Worm (Caenorhabditis elegans) whole organism, L2 larva: ENCODE results near the gene str-83.

Source experiments
- C34F6.9 ChIP-seq: fragments of 150-350 bp; optimal IDR thresholded peaks from 2 replicates; lab custom pipeline; 2014; ENCODE audit warnings: missing biosample characterization, missing genetic modification characterization
- F13H6.1 ChIP-seq: sonication (generic microtip); optimal IDR thresholded peaks from 2 replicates; lab custom pipeline; 2016; ENCODE audit warnings: missing genetic modification characterization, missing compliant biosample characterization
- R02D3.7 ChIP-seq: fragments of 150-350 bp; optimal IDR thresholded peaks from 2 replicates; lab custom pipeline; 2014; ENCODE audit warnings: missing biosample characterization, missing genetic modification characterization
- Y55F3AM.14 ChIP-seq: fragments of 200-800 bp; sonication (Bioruptor generic); optimal IDR thresholded peaks from 2 replicates; lab custom pipeline; 2018; ENCODE audit warnings: mild to moderate bottlenecking, missing genetic modification characterization, missing compliant biosample characterization
- alr-1 ChIP-seq: fragments of 150-350 bp; optimal IDR thresholded peaks from 2 replicates; lab custom pipeline; 2014; ENCODE audit warnings: missing biosample characterization, missing genetic modification characterization
- ama-1 ChIP-seq: fragments of 150-350 bp; optimal IDR thresholded peaks from 2 replicates; lab custom pipeline; 2018; ENCODE audit warnings: inconsistent platforms
- blmp-1 ChIP-seq: sonication (generic microtip); optimal IDR thresholded peaks from 2 replicates; lab custom pipeline; 2017; ENCODE audit warnings: missing genetic modification characterization, mild to moderate bottlenecking, missing compliant biosample characterization, antibody characterized with exemption, moderate library complexity; ENCODE audit not compliant: insufficient read depth
- ceh-82 ChIP-seq: fragments of 150-350 bp; optimal IDR thresholded peaks from 2 replicates; lab custom pipeline; 2014; ENCODE audit warnings: missing biosample characterization, missing genetic modification characterization
- crh-2 ChIP-seq: sonication (generic microtip); optimal IDR thresholded peaks from 2 replicates; lab custom pipeline; 2017; ENCODE audit warnings: missing biosample characterization, missing genetic modification characterization
- dmd-4 ChIP-seq: sonication (generic microtip); optimal IDR thresholded peaks from 2 replicates; lab custom pipeline; 2017; ENCODE audit warnings: missing biosample characterization, missing genetic modification characterization
- elt-1 ChIP-seq: fragments of 150-350 bp; optimal IDR thresholded peaks from 2 replicates; lab custom pipeline; 2014; ENCODE audit warnings: missing biosample characterization, missing genetic modification characterization
- elt-3 ChIP-seq: sonication (generic microtip); optimal IDR thresholded peaks from 2 replicates; lab custom pipeline; 2017; ENCODE audit warnings: missing biosample characterization, missing genetic modification characterization
- fos-1 ChIP-seq: fragments of 150-350 bp; optimal IDR thresholded peaks from 2 replicates; lab custom pipeline; 2014; ENCODE audit warnings: missing biosample characterization, missing genetic modification characterization
- gmeb-1 ChIP-seq: fragments of 150-350 bp; optimal IDR thresholded peaks from 2 replicates; lab custom pipeline; 2014; ENCODE audit warnings: missing biosample characterization, missing genetic modification characterization
- lin-11 ChIP-seq: fragments of 150-350 bp; sonication (generic microtip); optimal IDR thresholded peaks from 2 replicates; lab custom pipeline; 2014; ENCODE audit warnings: missing biosample characterization, missing genetic modification characterization, inconsistent platforms, mixed read lengths
- lin-13 ChIP-seq: fragments of 150-350 bp; optimal IDR thresholded peaks from 2 replicates; lab custom pipeline; 2014; ENCODE audit warnings: missing biosample characterization, missing genetic modification reagents, missing genetic modification characterization
- mab-5 ChIP-seq: fragments of 150-350 bp; optimal IDR thresholded peaks from 2 replicates; lab custom pipeline; 2014; ENCODE audit warnings: missing biosample characterization, missing genetic modification characterization
- mbf-1 ChIP-seq: sonication (generic microtip); optimal IDR thresholded peaks from 2 replicates; lab custom pipeline; 2017; ENCODE audit warnings: missing biosample characterization, missing genetic modification characterization
- mdl-1 ChIP-seq, 2 experiments: fragments of 150-350 bp in 1 of 2; sonication (generic microtip) in 1 of 2; optimal IDR thresholded peaks; 2 replicates each; lab custom pipeline; 2017; ENCODE audit warnings: missing biosample characterization in 2 of 2, missing genetic modification characterization in 2 of 2
- nhr-10 ChIP-seq: sonication (generic microtip); optimal IDR thresholded peaks from 2 replicates; lab custom pipeline; 2017; ENCODE audit warnings: missing biosample characterization, missing genetic modification characterization
- nhr-12 ChIP-seq: fragments of 150-350 bp; optimal IDR thresholded peaks from 2 replicates; lab custom pipeline; 2014; ENCODE audit warnings: missing biosample characterization, missing genetic modification characterization
- nhr-21 ChIP-seq: fragments of 150-350 bp; optimal IDR thresholded peaks from 2 replicates; lab custom pipeline; 2014; ENCODE audit warnings: missing biosample characterization, missing genetic modification characterization
- nhr-23 ChIP-seq: fragments of 150-350 bp; optimal IDR thresholded peaks from 2 replicates; lab custom pipeline; 2014; ENCODE audit warnings: missing biosample characterization, missing genetic modification reagents, missing genetic modification characterization
- nhr-237 ChIP-seq: fragments of 150-350 bp; optimal IDR thresholded peaks from 2 replicates; lab custom pipeline; 2014; ENCODE audit warnings: missing biosample characterization, missing genetic modification characterization
- nhr-25 ChIP-seq: fragments of 150-350 bp; sonication (generic microtip); optimal IDR thresholded peaks from 3 replicates; lab custom pipeline; 2014; ENCODE audit warnings: missing biosample characterization, missing genetic modification characterization
- nhr-6 ChIP-seq: fragments of 150-350 bp; optimal IDR thresholded peaks from 2 replicates; lab custom pipeline; 2014; ENCODE audit warnings: missing biosample characterization, missing genetic modification characterization
- nhr-77 ChIP-seq: fragments of 150-350 bp; optimal IDR thresholded peaks from 2 replicates; lab custom pipeline; 2014; ENCODE audit warnings: missing biosample characterization, missing genetic modification characterization
- peb-1 ChIP-seq: fragments of 150-350 bp; optimal IDR thresholded peaks from 2 replicates; lab custom pipeline; 2014; ENCODE audit warnings: missing biosample characterization, missing genetic modification characterization
- sem-4 ChIP-seq: fragments of 150-350 bp; optimal IDR thresholded peaks from 2 replicates; lab custom pipeline; 2014; ENCODE audit warnings: missing biosample characterization, missing genetic modification reagents, missing genetic modification characterization
- skn-1 ChIP-seq: sonication (generic microtip); optimal IDR thresholded peaks from 2 replicates; lab custom pipeline; 2017; ENCODE audit warnings: missing biosample characterization, missing genetic modification characterization
- sma-3 ChIP-seq: sonication (generic microtip); optimal IDR thresholded peaks from 2 replicates; lab custom pipeline; 2016; ENCODE audit warnings: missing genetic modification reagents, missing genetic modification characterization, missing compliant biosample characterization
- sma-9 ChIP-seq, 2 experiments: fragments of 150-350 bp in 1 of 2; sonication (generic microtip) in 1 of 2; optimal IDR thresholded peaks; 2 replicates each; lab custom pipeline; 2014 to 2016; ENCODE audit warnings: missing genetic modification characterization in 2 of 2, mild to moderate bottlenecking in 1 of 2, missing biosample characterization in 1 of 2, missing compliant biosample characterization in 1 of 2, missing genetic modification reagents in 1 of 2, moderate library complexity in 1 of 2
- snpc-4 ChIP-seq: fragments of 150-350 bp; optimal IDR thresholded peaks from 2 replicates; lab custom pipeline; 2014; ENCODE audit warnings: missing biosample characterization, missing genetic modification characterization
- zag-1 ChIP-seq: fragments of 150-350 bp; optimal IDR thresholded peaks from 2 replicates; lab custom pipeline; 2014; ENCODE audit warnings: missing biosample characterization, missing genetic modification characterization

str-83 gene

DNA sequence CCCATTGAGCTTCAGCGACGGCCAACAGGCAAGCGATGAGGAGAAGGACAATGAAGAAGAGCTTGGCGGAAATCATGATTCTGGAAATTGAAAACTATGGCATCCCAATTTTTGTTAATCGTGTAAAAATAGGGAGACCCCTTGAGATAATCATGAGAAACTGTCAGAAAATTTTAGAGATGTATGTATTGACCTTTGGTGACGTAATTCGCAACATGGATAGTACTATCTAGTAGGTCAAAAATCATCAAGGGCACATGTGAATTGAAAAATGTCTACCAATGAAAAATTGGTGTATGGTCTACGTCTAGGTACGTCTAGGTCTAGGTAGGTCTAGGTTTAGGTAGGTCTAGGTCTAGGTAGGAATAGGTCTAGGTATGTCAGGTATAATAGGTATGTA is 2.0 kb downstream of the str-83 start, which contains the start of gene nlp-34:
Gene nlp-34 (minus strand): TSS at position 82 of the 400 bp plus-strand sequence.
- TF ChIP-seq nhr-237 (no peak), elt-1 (tag; lab: Kevin White, UChicago) (no peak), R02D3.7 (tag; lab: Kevin White, UChicago) (no peak), blmp-1 (no peak), C34F6.9 (tag; lab: Kevin White, UChicago) (no peak), mbf-1 (no peak), ceh-82 (no peak), snpc-4 (no peak), ama-1 (no peak), skn-1 (tag; lab: Kevin White, UChicago) (no peak), nhr-10 (tag; lab: Kevin White, UChicago) (no peak), F13H6.1 (no peak), mab-5 (tag; lab: Kevin White, UChicago) (no peak), sem-4 (tag; lab: Kevin White, UChicago) (no peak)

ce11 chrV:3979819-3980218 is 2.8 kb downstream of the str-83 start, which contains the start of gene nlp-31:
Gene nlp-31 (plus strand): TSS chrV:3980055.
- TF ChIP-seq lin-11 (tag; lab: Kevin White, UChicago) (no peak), peb-1 (tag; lab: Kevin White, UChicago) (no peak), skn-1 (tag; lab: Kevin White, UChicago) (no peak), mab-5 (tag; lab: Kevin White, UChicago) (no peak), sma-9 (GFP tag; optimal IDR thresholded peaks at IDR 0.05; lab: Kevin White, UChicago) (peak; percentile 69), sma-9 (tag; optimal IDR thresholded peaks at IDR 0.05; lab: Kevin White, UChicago) (no peak), fos-1 (tag; lab: Kevin White, UChicago) (peak; percentile 34), ceh-82 (no peak), nhr-21 (tag; lab: Kevin White, UChicago) (peak; percentile 73), crh-2 (tag; lab: Kevin White, UChicago) (peak; percentile 5), nhr-25 (peak; percentile 77), F13H6.1 (peak; percentile 10), sma-3 (GFP tag; lab: Kevin White, UChicago) (peak; percentile 90), nhr-23 (tag; lab: Kevin White, UChicago) (no peak), mdl-1 (tag; optimal IDR thresholded peaks at IDR 0.05; lab: Kevin White, UChicago) (peak in 1 of 2 experiments; percentile 23), Y55F3AM.14 (no peak), nhr-6 (tag; lab: Kevin White, UChicago) (no peak), lin-13 (no peak), blmp-1 (peak; percentile 57), ama-1 (no peak)

DNA sequence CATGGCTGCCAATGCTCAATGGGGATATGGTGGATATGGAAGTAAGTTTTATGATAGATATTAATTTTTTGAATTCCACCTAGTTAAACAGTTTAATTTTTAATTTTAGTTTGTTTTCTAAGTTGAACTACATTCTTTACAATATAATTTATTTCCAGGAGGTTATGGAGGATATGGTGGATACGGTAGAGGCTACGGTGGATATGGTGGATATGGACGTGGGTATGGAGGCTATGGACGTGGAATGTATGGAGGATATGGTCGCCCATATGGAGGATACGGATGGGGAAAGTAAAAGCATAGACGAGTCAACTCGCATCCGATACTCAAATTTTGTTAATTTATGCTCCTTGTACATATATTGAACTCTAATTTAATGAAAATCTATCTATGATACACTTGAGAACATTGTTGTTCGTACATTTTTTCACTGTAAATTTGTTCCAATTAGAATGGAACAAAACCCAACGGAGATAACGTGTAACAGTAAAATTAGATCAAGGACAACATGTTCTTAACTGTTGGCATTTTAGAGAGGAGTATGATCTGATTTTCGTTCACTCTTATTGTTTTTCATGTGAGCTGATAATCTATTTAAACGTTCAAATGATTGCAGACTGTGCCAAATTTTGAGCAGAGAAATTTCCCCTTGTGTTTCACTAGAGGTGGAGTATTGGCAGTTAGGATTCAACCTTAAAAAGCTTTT is 3.3 kb downstream of the str-83 start:
- no peak for TF ChIP-seq mab-5 (tag; lab: Kevin White, UChicago)
- no peak for TF ChIP-seq crh-2 (tag; lab: Kevin White, UChicago)
- TF ChIP-seq zag-1 (tag; lab: Kevin White, UChicago), result no peak
- peak; percentile 21 for TF ChIP-seq sma-3 (GFP tag; lab: Kevin White, UChicago)
- no peak for TF ChIP-seq nhr-23 (tag; lab: Kevin White, UChicago)
- TF ChIP-seq nhr-21 (tag; lab: Kevin White, UChicago), result peak; percentile 68
- peak; percentile 33 for TF ChIP-seq sma-9 (GFP tag; optimal IDR thresholded peaks at IDR 0.05; lab: Kevin White, UChicago)
- no peak for TF ChIP-seq sma-9 (tag; optimal IDR thresholded peaks at IDR 0.05; lab: Kevin White, UChicago)
- no peak for TF ChIP-seq peb-1 (tag; lab: Kevin White, UChicago)
- no peak for TF ChIP-seq elt-3 (tag; lab: Kevin White, UChicago)
- TF ChIP-seq ama-1, result peak; percentile 23
- TF ChIP-seq gmeb-1 (tag; lab: Kevin White, UChicago), result no peak
- no peak for TF ChIP-seq C34F6.9 (tag; lab: Kevin White, UChicago)
- no peak for TF ChIP-seq nhr-77
- no peak for TF ChIP-seq alr-1
- no peak for TF ChIP-seq nhr-12 (tag; lab: Kevin White, UChicago)

ce11 chrV:3981680-3982079 is 4.6 kb downstream of the str-83 start, which contains the start of gene nlp-30:
Gene nlp-30 (plus strand): TSS chrV:3981980.
- TF ChIP-seq dmd-4 (tag; lab: Kevin White, UChicago) (no peak), C34F6.9 (tag; lab: Kevin White, UChicago) (no peak), mab-5 (tag; lab: Kevin White, UChicago) (no peak), fos-1 (tag; lab: Kevin White, UChicago) (no peak), lin-13 (no peak), nhr-25 (no peak), R02D3.7 (tag; lab: Kevin White, UChicago) (no peak), sma-9 (GFP tag; optimal IDR thresholded peaks at IDR 0.05; lab: Kevin White, UChicago) (no peak), sma-9 (tag; optimal IDR thresholded peaks at IDR 0.05; lab: Kevin White, UChicago) (no peak), blmp-1 (no peak)
